Fruit fly (Drosophila melanogaster) Kc167 (cell line): ENCODE results near the gene CG32365.

Source experiments
- Myc ChIP-seq: fragments of >200 bp; optimal IDR thresholded peaks from 2 replicates; lab custom pipeline; 2017; ENCODE audit warnings: missing external identifiers
- h ChIP-seq: fragments of >200 bp; optimal IDR thresholded peaks from 3 replicates; lab custom pipeline; 2018; ENCODE audit warnings: missing external identifiers
- psq ChIP-seq: fragments of >200 bp; optimal IDR thresholded peaks from 2 replicates; lab custom pipeline; 2017; ENCODE audit warnings: missing external identifiers
- ttk ChIP-seq: sonication (Bioruptor generic); optimal IDR thresholded peaks from 2 replicates; lab custom pipeline; 2017; ENCODE audit warnings: missing external identifiers

DNA sequence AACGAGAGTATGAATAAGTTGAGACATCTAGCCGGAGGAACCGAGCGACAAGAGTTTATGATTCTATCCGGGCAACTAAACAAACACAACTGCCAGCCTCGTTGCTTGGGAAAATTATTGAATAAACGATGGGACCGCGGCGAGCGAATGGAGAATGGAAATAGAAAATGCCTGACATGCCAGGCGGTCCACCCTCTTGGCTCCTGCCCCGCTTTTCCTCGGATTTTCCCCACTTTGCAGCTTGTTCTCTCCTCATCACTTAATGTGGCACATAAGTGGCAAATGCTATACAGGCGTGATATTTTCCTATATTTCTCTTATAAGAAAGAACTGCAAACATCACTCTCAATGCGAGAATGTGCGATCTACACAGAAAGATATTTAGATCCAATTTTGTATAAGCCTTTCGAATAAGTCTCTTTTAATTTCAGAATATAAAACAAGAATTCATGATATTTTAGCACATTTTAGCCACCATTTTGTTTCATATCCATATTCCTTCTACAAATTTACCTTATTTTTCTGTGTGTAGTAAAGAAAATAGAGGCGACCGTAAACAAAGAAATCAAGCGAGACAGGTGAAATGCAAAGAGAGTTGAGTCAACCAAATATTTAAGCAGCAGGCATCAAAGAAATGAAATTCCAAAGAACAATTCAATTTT is 34.8 kb downstream of the CG32365 start:
- TF ChIP-seq h (lab: Kevin White, UChicago) (no peak), Myc (lab: Kevin White, UChicago) (no peak), psq (lab: Kevin White, UChicago) (no peak), ttk (lab: Kevin White, UChicago) (no peak)
